Fruit fly (Drosophila melanogaster) whole organism, embryonic: ENCODE data around the gene Polr3F.
A peak's percentile ranks its signal among the peaks of the same experiment; 100 is the strongest.

Source experiments
- BEAF-32 ChIP-seq: fragments of 200-800 bp; sonication (Bioruptor generic); optimal IDR thresholded peaks from 3 replicates; lab custom pipeline; 2017; ENCODE audit warnings: missing biosample characterization, missing genetic modification characterization, mild to moderate bottlenecking, moderate library complexity, missing genetic modification reagents
- Bteb2 ChIP-seq: fragments of 200-800 bp; sonication (Bioruptor generic); optimal IDR thresholded peaks from 2 replicates; lab custom pipeline; 2016; ENCODE audit warnings: missing biosample characterization, missing genetic modification characterization
- CG1024 ChIP-seq: fragments of 200-800 bp; sonication (Bioruptor generic); IDR thresholded peaks from 2 replicates; pipeline ENCODE4 v1.3.6; 2022; ENCODE audit warnings: missing biosample characterization, missing genetic modification characterization
- CG12155 ChIP-seq: fragments of 200-800 bp; sonication (Bioruptor generic); optimal IDR thresholded peaks from 3 replicates; lab custom pipeline; 2016; ENCODE audit warnings: missing biosample characterization, missing genetic modification characterization
- CG12299 ChIP-seq: fragments of 200-800 bp; sonication (Bioruptor generic); optimal IDR thresholded peaks from 2 replicates; lab custom pipeline; 2018; ENCODE audit warnings: missing biosample characterization, mild to moderate bottlenecking, missing genetic modification characterization
- CG12769 ChIP-seq: fragments of 200-800 bp; sonication (Bioruptor generic); optimal IDR thresholded peaks from 2 replicates; lab custom pipeline; 2019; ENCODE audit warnings: missing biosample characterization, mild to moderate bottlenecking, missing genetic modification characterization, moderate library complexity
- CG12942 ChIP-seq: fragments of 200-800 bp; sonication (Bioruptor generic); optimal IDR thresholded peaks from 3 replicates; lab custom pipeline; 2016; ENCODE audit warnings: missing biosample characterization, missing genetic modification characterization
- CG1603 ChIP-seq: fragments of 200-800 bp; sonication (Bioruptor generic); optimal IDR thresholded peaks from 2 replicates; lab custom pipeline; 2019; ENCODE audit warnings: missing biosample characterization, mild to moderate bottlenecking, missing genetic modification characterization, moderate library complexity
- CG17186 ChIP-seq: fragments of 200-800 bp; sonication (Bioruptor generic); optimal IDR thresholded peaks from 3 replicates; lab custom pipeline; 2017; ENCODE audit warnings: missing biosample characterization, missing genetic modification reagents, missing genetic modification characterization
- CG17612 ChIP-seq: fragments of 200-800 bp; sonication (Bioruptor generic); IDR thresholded peaks from 2 replicates; pipeline ENCODE4 v1.3.6; 2022; ENCODE audit warnings: missing biosample characterization, missing genetic modification characterization
- CG2116 ChIP-seq: fragments of 200-800 bp; sonication (Bioruptor generic); optimal IDR thresholded peaks from 3 replicates; lab custom pipeline; 2018; ENCODE audit warnings: missing biosample characterization, mild to moderate bottlenecking, missing genetic modification characterization
- CG2875 ChIP-seq: fragments of 200-800 bp; sonication (Bioruptor generic); optimal IDR thresholded peaks from 2 replicates; lab custom pipeline; 2017; ENCODE audit warnings: missing biosample characterization, mild to moderate bottlenecking, missing genetic modification characterization, missing genetic modification reagents
- CG31365 ChIP-seq: fragments of 200-800 bp; sonication (Bioruptor generic); optimal IDR thresholded peaks from 2 replicates; lab custom pipeline; 2018; ENCODE audit warnings: missing biosample characterization, mild to moderate bottlenecking, missing genetic modification characterization
- CG34224 ChIP-seq: fragments of 200-800 bp; sonication (Bioruptor generic); IDR thresholded peaks from 3 replicates; pipeline ENCODE4 v1.3.6; 2022; ENCODE audit warnings: missing biosample characterization, missing genetic modification characterization; ENCODE audit not compliant: partially characterized antibody
- CG34376 ChIP-seq: fragments of 200-800 bp; sonication (Bioruptor generic); optimal IDR thresholded peaks from 2 replicates; lab custom pipeline; 2018; ENCODE audit warnings: missing biosample characterization, mild to moderate bottlenecking, missing genetic modification characterization
- CG3995 ChIP-seq: fragments of 200-800 bp; sonication (Bioruptor generic); optimal IDR thresholded peaks from 3 replicates; lab custom pipeline; 2016; ENCODE audit warnings: missing biosample characterization, missing genetic modification characterization
- CG6791 ChIP-seq: fragments of 200-800 bp; sonication (Bioruptor generic); IDR thresholded peaks from 3 replicates; pipeline ENCODE4 v1.3.6; 2022; ENCODE audit warnings: missing biosample characterization, missing genetic modification characterization; ENCODE audit not compliant: partially characterized antibody
- CG9817 ChIP-seq: fragments of 200-800 bp; sonication (Bioruptor generic); optimal IDR thresholded peaks from 2 replicates; lab custom pipeline; 2018; ENCODE audit warnings: missing biosample characterization, mild to moderate bottlenecking, missing genetic modification characterization, moderate library complexity
- Deaf1 ChIP-seq: fragments of 200-800 bp; optimal IDR thresholded peaks from 3 replicates; lab custom pipeline; 2019; ENCODE audit warnings: missing biosample characterization, mild to moderate bottlenecking, missing genetic modification characterization, moderate library complexity
- Dip2 ChIP-seq: fragments of 200-800 bp; sonication (Bioruptor generic); IDR thresholded peaks from 2 replicates; pipeline ENCODE4 v1.3.6; 2022; ENCODE audit warnings: missing biosample characterization, missing genetic modification characterization
- Dll ChIP-seq: fragments of 200-800 bp; sonication (Bioruptor generic); IDR thresholded peaks from 4 replicates; pipeline ENCODE4 v1.3.6; 2022; ENCODE audit warnings: missing biosample characterization, missing genetic modification characterization; ENCODE audit not compliant: partially characterized antibody
- Dp ChIP-seq: fragments of 200-800 bp; sonication (Bioruptor generic); optimal IDR thresholded peaks from 2 replicates; lab custom pipeline; 2018; ENCODE audit warnings: missing biosample characterization, mild to moderate bottlenecking, missing genetic modification characterization, moderate library complexity
- E2f2 ChIP-seq: fragments of 200-800 bp; sonication (Bioruptor generic); IDR thresholded peaks from 2 replicates; pipeline ENCODE4 v1.3.6; 2022; ENCODE audit warnings: missing biosample characterization, missing genetic modification characterization
- Hsf ChIP-seq: fragments of 200-800 bp; sonication (Bioruptor generic); optimal IDR thresholded peaks from 3 replicates; lab custom pipeline; 2016; ENCODE audit warnings: missing biosample characterization, missing genetic modification characterization
- Nf-YC ChIP-seq: fragments of 200-800 bp; optimal IDR thresholded peaks from 3 replicates; lab custom pipeline; 2019; ENCODE audit warnings: missing biosample characterization, mild to moderate bottlenecking, missing genetic modification characterization, moderate library complexity
- Sry-δ ChIP-seq: fragments of 200-800 bp; sonication (Bioruptor generic); optimal IDR thresholded peaks from 2 replicates; lab custom pipeline; 2016; ENCODE audit warnings: missing biosample characterization, missing genetic modification characterization
- YL-1 ChIP-seq: fragments of 200-800 bp; sonication (Bioruptor generic); optimal IDR thresholded peaks from 3 replicates; lab custom pipeline; 2017; ENCODE audit warnings: missing biosample characterization, mild to moderate bottlenecking, missing genetic modification characterization
- amos ChIP-seq: fragments of 200-800 bp; sonication (Bioruptor generic); IDR thresholded peaks from 2 replicates; pipeline ENCODE4 v1.3.6; 2022; ENCODE audit warnings: missing biosample characterization, missing genetic modification characterization; ENCODE audit not compliant: partially characterized antibody
- chm ChIP-seq: fragments of 200-800 bp; sonication (Bioruptor generic); IDR thresholded peaks from 2 replicates; pipeline ENCODE4 v1.3.6; 2022; ENCODE audit warnings: missing biosample characterization, missing genetic modification characterization
- disco-r ChIP-seq: fragments of 200-800 bp; sonication (Bioruptor generic); optimal IDR thresholded peaks from 2 replicates; lab custom pipeline; 2016; ENCODE audit warnings: missing biosample characterization, missing genetic modification characterization
- fu2 ChIP-seq: fragments of 200-800 bp; sonication (Bioruptor generic); optimal IDR thresholded peaks from 2 replicates; lab custom pipeline; 2016; ENCODE audit warnings: missing biosample characterization, missing genetic modification characterization
- hb ChIP-seq: fragments of 200-800 bp; sonication (Bioruptor generic); IDR thresholded peaks from 3 replicates; pipeline ENCODE4 v1.3.6; 2022; ENCODE audit warnings: missing biosample characterization, missing genetic modification characterization; ENCODE audit not compliant: partially characterized antibody
- hbn ChIP-seq: fragments of 200-800 bp; sonication (Bioruptor generic); IDR thresholded peaks from 2 replicates; pipeline ENCODE4 v1.3.6; 2022; ENCODE audit warnings: missing biosample characterization, missing genetic modification characterization; ENCODE audit not compliant: partially characterized antibody
- inv ChIP-seq: fragments of 200-800 bp; sonication (Bioruptor generic); IDR thresholded peaks from 2 replicates; pipeline ENCODE4 v1.3.6; 2022; ENCODE audit warnings: missing biosample characterization, missing genetic modification characterization; ENCODE audit not compliant: partially characterized antibody
- klu ChIP-seq: fragments of 200-800 bp; sonication (Bioruptor generic); IDR thresholded peaks from 2 replicates; pipeline ENCODE4 v1.3.6; 2022; ENCODE audit warnings: missing biosample characterization, missing genetic modification characterization
- lilli ChIP-seq: fragments of 200-800 bp; sonication (Bioruptor generic); optimal IDR thresholded peaks from 3 replicates; lab custom pipeline; 2016; ENCODE audit warnings: missing biosample characterization, missing genetic modification characterization
- nerfin-2 ChIP-seq: fragments of 200-800 bp; sonication (Bioruptor generic); IDR thresholded peaks from 2 replicates; pipeline ENCODE4 v1.3.6; 2022; ENCODE audit warnings: missing biosample characterization, missing genetic modification characterization; ENCODE audit not compliant: partially characterized antibody
- onecut ChIP-seq: fragments of 200-800 bp; sonication (Bioruptor generic); IDR thresholded peaks from 2 replicates; pipeline ENCODE4 v1.3.6; 2022; ENCODE audit warnings: missing biosample characterization, missing genetic modification characterization
- pros ChIP-seq: fragments of 200-800 bp; sonication (Bioruptor generic); optimal IDR thresholded peaks from 3 replicates; lab custom pipeline; 2019; ENCODE audit warnings: missing biosample characterization, mild to moderate bottlenecking, missing genetic modification characterization, moderate library complexity
- pzg ChIP-seq: fragments of 200-800 bp; sonication (Bioruptor generic); optimal IDR thresholded peaks from 3 replicates; lab custom pipeline; 2018; ENCODE audit warnings: missing biosample characterization, mild to moderate bottlenecking, missing genetic modification characterization, moderate library complexity
- row ChIP-seq: fragments of 200-800 bp; sonication (Bioruptor generic); IDR thresholded peaks from 3 replicates; pipeline ENCODE4 v1.3.6; 2022; ENCODE audit warnings: missing biosample characterization, missing genetic modification characterization
- scrt ChIP-seq: fragments of 200-800 bp; sonication (Bioruptor generic); optimal IDR thresholded peaks from 2 replicates; lab custom pipeline; 2018; ENCODE audit warnings: missing biosample characterization, mild to moderate bottlenecking, missing genetic modification characterization, moderate library complexity
- shn ChIP-seq: fragments of 200-800 bp; sonication (Bioruptor generic); optimal IDR thresholded peaks from 3 replicates; lab custom pipeline; 2016; ENCODE audit warnings: missing biosample characterization, missing genetic modification characterization
- sna ChIP-seq: fragments of 200-800 bp; sonication (Bioruptor generic); IDR thresholded peaks from 2 replicates; pipeline ENCODE4 v1.3.6; 2022; ENCODE audit warnings: missing biosample characterization, missing genetic modification characterization; ENCODE audit not compliant: partially characterized antibody
- stwl ChIP-seq: fragments of 200-800 bp; sonication (Bioruptor generic); optimal IDR thresholded peaks from 3 replicates; lab custom pipeline; 2018; ENCODE audit warnings: missing biosample characterization, mild to moderate bottlenecking, missing genetic modification characterization, moderate library complexity
- tna ChIP-seq: fragments of 200-800 bp; sonication (Bioruptor generic); IDR thresholded peaks from 2 replicates; pipeline ENCODE4 v1.3.6; 2022; ENCODE audit warnings: missing biosample characterization, missing genetic modification characterization; ENCODE audit not compliant: partially characterized antibody
- trem ChIP-seq: fragments of 200-800 bp; optimal IDR thresholded peaks from 3 replicates; lab custom pipeline; 2019; ENCODE audit warnings: missing biosample characterization, mild to moderate bottlenecking, missing genetic modification characterization, moderate library complexity
- zen ChIP-seq: fragments of 200-800 bp; sonication (Bioruptor generic); optimal IDR thresholded peaks from 3 replicates; lab custom pipeline; 2018; ENCODE audit warnings: missing biosample characterization, mild to moderate bottlenecking, missing genetic modification characterization, moderate library complexity

Gene Polr3F

dm6 chr3R:22379942-22380341 is 12.8 kb upstream of the Polr3F start, which contains the start of gene CG34149 (continued):
- TF ChIP-seq CG17186 (GFP tag; lab: Kevin White, UChicago) (no peak), Dll (peak; percentile 71; the same call in 3 of the 4 replicates), CG6791 (GFP tag; lab: Robert Waterston, UW) (peak; percentile 23; the same call in 1 of the 3 replicates), CG9817 (tag; lab: Kevin White, UChicago) (no peak)

dm6 chr3R:22375674-22376073 is 8.5 kb upstream of the Polr3F start, which contains the start of gene CG18596:
TSS of gene CG18596 (plus strand) at chr3R:22375923.
- TF ChIP-seq zen (no peak), fu2 (GFP tag; lab: Kevin White, UChicago) (no peak), CG12769 (tag; lab: Kevin White, UChicago) (no peak), disco-r (GFP tag; lab: Kevin White, UChicago) (no peak), inv (GFP tag; lab: Robert Waterston, UW) (peak; percentile 88), CG12299 (tag; lab: Kevin White, UChicago) (no peak), CG17612 (GFP tag; lab: Robert Waterston, UW) (no peak), onecut (GFP tag; lab: Robert Waterston, UW) (no peak), Hsf (no peak), nerfin-2 (GFP tag; lab: Robert Waterston, UW) (peak; percentile 91), shn (GFP tag; lab: Kevin White, UChicago) (no peak), pros (no peak), chm (0 out of 2 replicates have a peak, but pooled peaks have one; percentile 41), pzg (peak; percentile 60), CG12942 (GFP tag; lab: Kevin White, UChicago) (no peak), Deaf1 (no peak), CG2116 (GFP tag; lab: Kevin White, UChicago) (peak; percentile 94), hb (GFP tag; lab: Robert Waterston, UW) (peak; percentile 78), klu (no peak), tna (GFP tag; lab: Robert Waterston, UW) (peak; percentile 88), YL-1 (GFP tag; lab: Kevin White, UChicago) (peak; percentile 56), BEAF-32 (peak; percentile 88), row (GFP tag; lab: Robert Waterston, UW) (no peak; the same call in 2 of the 3 replicates), scrt (no peak), Bteb2 (no peak), CG3995 (GFP tag; lab: Kevin White, UChicago) (peak; percentile 10), sna (GFP tag; lab: Robert Waterston, UW) (peak; percentile 97), hbn (peak; percentile 95), stwl (tag; lab: Kevin White, UChicago) (peak; percentile 75), amos (GFP tag; lab: Robert Waterston, UW) (peak; percentile 88), CG12155 (GFP tag; lab: Kevin White, UChicago) (no peak), Sry-δ (GFP tag; lab: Kevin White, UChicago) (peak; percentile 78), trem (peak; percentile 64), lilli (no peak), CG34224 (GFP tag; lab: Robert Waterston, UW) (peak; percentile 97), E2f2 (GFP tag; lab: Robert Waterston, UW) (peak; percentile 86), Dp (GFP tag; lab: Kevin White, UChicago) (peak; percentile 80), CG1024 (GFP tag; lab: Robert Waterston, UW) (no peak), CG31365 (no peak), Dip2 (GFP tag; lab: Robert Waterston, UW) (no peak), Nf-YC (tag; lab: Kevin White, UChicago) (no peak), CG1603 (peak; percentile 32), CG2875 (no peak), CG34376 (no peak)
